Fruit fly (Drosophila melanogaster) whole organism, embryonic: ENCODE data around the gene mRpS2.

ENCODE experiments used
- ATbp ChIP-seq: fragments of 200-800 bp; sonication (Bioruptor generic); optimal IDR thresholded peaks from 2 replicates; lab custom pipeline; 2017; ENCODE audit warnings: missing biosample characterization, mild to moderate bottlenecking, missing genetic modification characterization, missing genetic modification reagents
- Ada2b ChIP-seq: fragments of 200-800 bp; sonication (Bioruptor generic); IDR thresholded peaks from 2 replicates; pipeline ENCODE4 v1.3.6; 2022; ENCODE audit warnings: missing biosample characterization, missing genetic modification characterization
- Adf1 ChIP-seq: fragments of 200-800 bp; sonication (Bioruptor generic); IDR thresholded peaks from 2 replicates; pipeline ENCODE4 v1.3.6; 2022; ENCODE audit warnings: missing biosample characterization, missing genetic modification characterization
- BtbVII ChIP-seq: fragments of 200-800 bp; sonication (Bioruptor generic); optimal IDR thresholded peaks from 3 replicates; lab custom pipeline; 2017; ENCODE audit warnings: missing biosample characterization, mild to moderate bottlenecking, missing genetic modification characterization
- CG10147 ChIP-seq: fragments of 200-800 bp; sonication (Bioruptor generic); optimal IDR thresholded peaks from 2 replicates; lab custom pipeline; 2019; ENCODE audit warnings: missing biosample characterization, mild to moderate bottlenecking, missing genetic modification characterization, moderate library complexity
- CG10543 ChIP-seq: fragments of 200-800 bp; sonication (Bioruptor generic); optimal IDR thresholded peaks from 3 replicates; lab custom pipeline; 2017; ENCODE audit warnings: missing biosample characterization, mild to moderate bottlenecking, missing genetic modification characterization, moderate library complexity
- CG11247 ChIP-seq: fragments of 200-800 bp; sonication (Bioruptor generic); IDR thresholded peaks from 2 replicates; pipeline ENCODE4 v1.3.6; 2022; ENCODE audit warnings: missing biosample characterization, missing genetic modification characterization
- CG11560 ChIP-seq: fragments of 200-800 bp; sonication (Bioruptor generic); IDR thresholded peaks from 3 replicates; pipeline ENCODE4 v1.3.6; 2022; ENCODE audit warnings: missing biosample characterization, missing genetic modification characterization
- CG11696 ChIP-seq: fragments of 200-800 bp; sonication (Bioruptor generic); IDR thresholded peaks from 2 replicates; pipeline ENCODE4 v1.3.6; 2022; ENCODE audit warnings: missing biosample characterization, missing genetic modification characterization
- CG12155 ChIP-seq: fragments of 200-800 bp; sonication (Bioruptor generic); optimal IDR thresholded peaks from 3 replicates; lab custom pipeline; 2016; ENCODE audit warnings: missing biosample characterization, missing genetic modification characterization
- CG12391 ChIP-seq: fragments of 200-800 bp; sonication (Bioruptor generic); optimal IDR thresholded peaks from 3 replicates; lab custom pipeline; 2018; ENCODE audit warnings: missing biosample characterization, mild to moderate bottlenecking, missing genetic modification characterization, moderate library complexity
- CG12769 ChIP-seq: fragments of 200-800 bp; sonication (Bioruptor generic); optimal IDR thresholded peaks from 2 replicates; lab custom pipeline; 2019; ENCODE audit warnings: missing biosample characterization, mild to moderate bottlenecking, missing genetic modification characterization, moderate library complexity
- CG14667 ChIP-seq: fragments of 200-800 bp; sonication (Bioruptor generic); IDR thresholded peaks from 2 replicates; pipeline ENCODE4 v1.3.6; 2022; ENCODE audit warnings: missing biosample characterization, missing genetic modification characterization
- CG17912 ChIP-seq: fragments of 200-800 bp; sonication (Bioruptor generic); optimal IDR thresholded peaks from 2 replicates; lab custom pipeline; 2018; ENCODE audit warnings: missing biosample characterization, mild to moderate bottlenecking, missing genetic modification characterization
- CG18011 ChIP-seq: fragments of 200-800 bp; sonication (Bioruptor generic); optimal IDR thresholded peaks from 2 replicates; lab custom pipeline; 2017; ENCODE audit warnings: missing biosample characterization, missing genetic modification characterization, mild to moderate bottlenecking, moderate library complexity, missing genotype
- CG2116 ChIP-seq: fragments of 200-800 bp; sonication (Bioruptor generic); optimal IDR thresholded peaks from 3 replicates; lab custom pipeline; 2018; ENCODE audit warnings: missing biosample characterization, mild to moderate bottlenecking, missing genetic modification characterization
- CG4730 ChIP-seq: fragments of 200-800 bp; sonication (Bioruptor generic); IDR thresholded peaks from 2 replicates; pipeline ENCODE4 v1.3.6; 2022; ENCODE audit warnings: missing biosample characterization, missing genetic modification characterization
- CG6272 ChIP-seq: fragments of 200-800 bp; sonication (Bioruptor generic); IDR thresholded peaks from 2 replicates; pipeline ENCODE4 v1.3.6; 2022; ENCODE audit warnings: missing biosample characterization, missing genetic modification characterization
- CG8388 ChIP-seq: fragments of 200-800 bp; sonication (Bioruptor generic); optimal IDR thresholded peaks from 2 replicates; lab custom pipeline; 2019; ENCODE audit warnings: missing biosample characterization, mild to moderate bottlenecking, missing genetic modification characterization, moderate library complexity
- CHES-1-like ChIP-seq: fragments of 200-800 bp; sonication (Bioruptor generic); optimal IDR thresholded peaks from 2 replicates; lab custom pipeline; 2016; ENCODE audit warnings: missing biosample characterization, missing genetic modification characterization
- Deaf1 ChIP-seq: fragments of 200-800 bp; optimal IDR thresholded peaks from 3 replicates; lab custom pipeline; 2019; ENCODE audit warnings: missing biosample characterization, mild to moderate bottlenecking, missing genetic modification characterization, moderate library complexity
- Dp ChIP-seq: fragments of 200-800 bp; sonication (Bioruptor generic); optimal IDR thresholded peaks from 2 replicates; lab custom pipeline; 2018; ENCODE audit warnings: missing biosample characterization, mild to moderate bottlenecking, missing genetic modification characterization, moderate library complexity
- Drgx ChIP-seq: fragments of 200-800 bp; sonication (Bioruptor generic); IDR thresholded peaks from 2 replicates; pipeline ENCODE4 v1.3.6; 2022; ENCODE audit warnings: missing biosample characterization, missing genetic modification characterization
- Ets97D ChIP-seq: fragments of 200-800 bp; sonication (Bioruptor generic); optimal IDR thresholded peaks from 3 replicates; lab custom pipeline; 2016; ENCODE audit warnings: missing biosample characterization, missing genetic modification characterization
- HLHmδ ChIP-seq: fragments of 200-800 bp; sonication (Bioruptor generic); optimal IDR thresholded peaks from 2 replicates; lab custom pipeline; 2018; ENCODE audit warnings: missing biosample characterization, mild to moderate bottlenecking, missing genetic modification characterization, moderate library complexity
- Hmr ChIP-seq: fragments of 200-800 bp; sonication (Bioruptor generic); optimal IDR thresholded peaks from 3 replicates; lab custom pipeline; 2017; ENCODE audit warnings: mild to moderate bottlenecking, missing biosample characterization, missing genetic modification reagents, missing genetic modification characterization
- Hr39 ChIP-seq: fragments of >200 bp; optimal IDR thresholded peaks from 2 replicates; lab custom pipeline; 2017
- Mrtf ChIP-seq: fragments of 200-800 bp; sonication (Bioruptor generic); IDR thresholded peaks from 3 replicates; pipeline ENCODE4 v1.3.6; 2022; ENCODE audit warnings: missing biosample characterization, missing genetic modification characterization
- Optix ChIP-seq: fragments of 200-800 bp; sonication (Bioruptor generic); IDR thresholded peaks from 3 replicates; pipeline ENCODE4 v1.3.6; 2022; ENCODE audit warnings: missing biosample characterization, missing genetic modification characterization
- Ssrp ChIP-seq: fragments of 200-800 bp; sonication (Bioruptor generic); optimal IDR thresholded peaks from 2 replicates; lab custom pipeline; 2018; ENCODE audit warnings: missing biosample characterization, mild to moderate bottlenecking, missing genetic modification characterization, moderate library complexity
- bigmax ChIP-seq: fragments of 200-800 bp; sonication (Bioruptor generic); optimal IDR thresholded peaks from 2 replicates; lab custom pipeline; 2018; ENCODE audit warnings: missing biosample characterization, mild to moderate bottlenecking, missing genetic modification characterization
- bsh ChIP-seq, 2 experiments: fragments of 200-800 bp; sonication (Bioruptor generic); optimal IDR thresholded peaks; 2 replicates each; lab custom pipeline; 2017 to 2018; ENCODE audit warnings: mild to moderate bottlenecking in 2 of 2, missing biosample characterization in 2 of 2, missing genetic modification characterization in 2 of 2, moderate library complexity in 1 of 2
- cg ChIP-seq: fragments of 200-800 bp; sonication (Bioruptor generic); optimal IDR thresholded peaks from 3 replicates; lab custom pipeline; 2019; ENCODE audit warnings: missing biosample characterization, mild to moderate bottlenecking, missing genetic modification characterization, moderate library complexity
- chinmo ChIP-seq: fragments of 200-800 bp; sonication (Bioruptor generic); IDR thresholded peaks from 4 replicates; pipeline ENCODE4 v1.3.6; 2022; ENCODE audit warnings: missing biosample characterization, missing genetic modification characterization; ENCODE audit not compliant: partially characterized antibody
- crol ChIP-seq: fragments of 200-800 bp; sonication (Bioruptor generic); IDR thresholded peaks from 2 replicates; pipeline ENCODE4 v1.3.6; 2022; ENCODE audit warnings: missing biosample characterization, missing genetic modification characterization
- cwo ChIP-seq: fragments of 200-800 bp; sonication (Bioruptor generic); optimal IDR thresholded peaks from 3 replicates; lab custom pipeline; 2017; ENCODE audit warnings: missing biosample characterization, missing genetic modification characterization, mild to moderate bottlenecking, moderate library complexity, missing genetic modification reagents
- dan ChIP-seq: fragments of 200-800 bp; sonication (Bioruptor generic); IDR thresholded peaks from 2 replicates; pipeline ENCODE4 v1.3.6; 2022; ENCODE audit warnings: missing biosample characterization, missing genetic modification characterization
- gcm ChIP-seq: fragments of 200-800 bp; sonication (Bioruptor generic); optimal IDR thresholded peaks from 2 replicates; lab custom pipeline; 2019; ENCODE audit warnings: missing biosample characterization, mild to moderate bottlenecking, missing genetic modification characterization, moderate library complexity
- row ChIP-seq: fragments of 200-800 bp; sonication (Bioruptor generic); IDR thresholded peaks from 3 replicates; pipeline ENCODE4 v1.3.6; 2022; ENCODE audit warnings: missing biosample characterization, missing genetic modification characterization
- sens ChIP-seq: fragments of 200-800 bp; sonication (Bioruptor generic); peaks from one replicate; lab custom pipeline; 2016; ENCODE audit warnings: missing biosample characterization, missing genetic modification characterization
- slp2 ChIP-seq: fragments of 200-800 bp; sonication (Bioruptor generic); optimal IDR thresholded peaks from 2 replicates; lab custom pipeline; 2016; ENCODE audit warnings: missing biosample characterization, missing genetic modification characterization
- sr ChIP-seq: fragments of 200-800 bp; sonication (Bioruptor generic); IDR thresholded peaks from 3 replicates; pipeline ENCODE4 v1.3.6; 2022; ENCODE audit warnings: missing biosample characterization, missing genetic modification characterization
- sug ChIP-seq: fragments of 200-800 bp; optimal IDR thresholded peaks from 2 replicates; lab custom pipeline; 2019; ENCODE audit warnings: missing biosample characterization, mild to moderate bottlenecking, missing genetic modification characterization, moderate library complexity
- wor ChIP-seq: fragments of 200-800 bp; sonication (Bioruptor generic); IDR thresholded peaks from 2 replicates; pipeline ENCODE4 v1.3.6; 2022; ENCODE audit warnings: missing biosample characterization, missing genetic modification characterization
- z ChIP-seq: fragments of 200-800 bp; sonication (Bioruptor generic); IDR thresholded peaks from 3 replicates; pipeline ENCODE4 v1.3.6; 2022; ENCODE audit warnings: missing biosample characterization, missing genetic modification characterization
- zen2 ChIP-seq: fragments of 200-800 bp; sonication (Bioruptor generic); IDR thresholded peaks from 3 replicates; pipeline ENCODE4 v1.3.6; 2022; ENCODE audit warnings: missing biosample characterization, missing genetic modification characterization; ENCODE audit not compliant: partially characterized antibody

Gene mRpS2

DNA sequence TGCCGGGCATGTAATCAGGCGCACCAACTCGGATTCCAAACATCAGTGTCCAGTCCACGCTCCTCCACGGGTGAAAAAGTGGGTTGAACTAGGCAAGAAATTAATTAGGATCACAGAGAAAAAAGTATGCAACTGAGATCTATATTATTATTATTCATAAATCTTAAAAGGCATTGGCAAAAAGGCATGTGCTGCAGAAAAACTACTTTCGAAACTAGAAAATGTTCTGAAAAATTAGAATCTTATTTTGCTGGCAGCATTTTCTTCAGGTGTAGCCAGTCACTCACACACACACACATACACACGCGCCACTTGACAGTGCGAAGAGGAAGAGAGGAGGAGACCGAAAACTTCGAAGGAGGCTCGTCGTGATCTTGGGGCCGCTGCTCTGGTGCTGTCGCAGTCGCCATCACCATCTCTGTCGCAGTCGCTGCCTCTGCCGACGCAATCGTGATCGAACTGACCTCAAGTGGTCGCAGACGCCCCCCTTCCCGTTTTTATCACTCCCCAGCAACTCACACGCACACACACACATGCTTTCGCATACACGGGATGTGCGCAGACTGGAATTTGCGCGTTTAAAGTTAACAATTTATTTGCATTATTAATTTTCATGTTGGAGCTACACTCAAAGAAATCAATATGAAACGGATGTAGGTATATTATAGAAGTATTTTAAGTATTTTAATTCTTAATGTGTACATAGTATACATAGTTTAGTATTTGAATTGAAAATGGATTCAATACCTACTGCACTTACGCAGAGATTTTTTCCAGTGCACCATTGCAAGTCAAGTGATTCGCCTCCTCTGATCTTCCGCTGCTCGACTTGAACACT is 37.4 kb upstream of the mRpS2 start (continued):
- TF ChIP-seq CG11560 (tag; lab: Robert Waterston, UW) (0 out of 3 replicates have a peak, but pooled peaks have one; percentile 37), CG18011 (GFP tag; lab: Kevin White, UChicago) (no peak), zen2 (GFP tag; lab: Robert Waterston, UW) (no peak)

- peak; percentile 40; the same call in 1 of the 3 replicates for TF ChIP-seq sr (GFP tag; lab: Robert Waterston, UW)
- TF ChIP-seq CG11247 (GFP tag; lab: Robert Waterston, UW): 0 out of 2 replicates have a peak, but pooled peaks have one; percentile 5
- no peak for TF ChIP-seq Dp (GFP tag; lab: Kevin White, UChicago)
- no peak for TF ChIP-seq CG6272
- TF ChIP-seq Ada2b (GFP tag; lab: Robert Waterston, UW): no peak
- peak; percentile 2 for TF ChIP-seq CG10543 (GFP tag; lab: Kevin White, UChicago)
- TF ChIP-seq Deaf1: peak; percentile 17
- peak; percentile 35 for TF ChIP-seq sens
- peak; percentile 69 for TF ChIP-seq cg (GFP tag; lab: Kevin White, UChicago)
- TF ChIP-seq crol (GFP tag; lab: Robert Waterston, UW): 0 out of 2 replicates have a peak, but pooled peaks have one; percentile 38
- no peak for TF ChIP-seq ATbp
- TF ChIP-seq chinmo (GFP tag; lab: Robert Waterston, UW): 0 out of 4 replicates have a peak, but pooled peaks have one; percentile 53
- 0 out of 2 replicates have a peak, but pooled peaks have one; percentile 21 for TF ChIP-seq Drgx (GFP tag; lab: Robert Waterston, UW)
- TF ChIP-seq cwo: peak; percentile 31
- TF ChIP-seq CG17912 (GFP tag; lab: Kevin White, UChicago): peak; percentile 4
- TF ChIP-seq CG8388: peak; percentile 72
- no peak for TF ChIP-seq wor
- TF ChIP-seq CG12769 (tag; lab: Kevin White, UChicago): peak; percentile 86
- TF ChIP-seq Hr39 (lab: Kevin White, UChicago): no peak
- TF ChIP-seq bigmax (GFP tag; lab: Kevin White, UChicago): no peak
- TF ChIP-seq Adf1 (GFP tag; lab: Robert Waterston, UW): peak; percentile 8; the same call in 1 of the 2 replicates
- peak; percentile 28 for TF ChIP-seq sug (tag; lab: Kevin White, UChicago)
- TF ChIP-seq BtbVII: no peak
- TF ChIP-seq dan: no peak
These were observed 36.4 kb upstream of the mRpS2 start for dm6 chr2L:4886645-4887044.

- no peak for TF ChIP-seq CG14667
- no peak for TF ChIP-seq Mrtf
- peak; percentile 36 for TF ChIP-seq bigmax (GFP tag; lab: Kevin White, UChicago)
- peak; percentile 24 for TF ChIP-seq Ets97D
- TF ChIP-seq row (GFP tag; lab: Robert Waterston, UW): no peak
- TF ChIP-seq CG2116 (GFP tag; lab: Kevin White, UChicago): peak; percentile 67
- no peak for TF ChIP-seq Optix (GFP tag; lab: Robert Waterston, UW)
These were observed 35.9 kb upstream of the mRpS2 start for dm6 chr2L:4886132-4886531.

- TF ChIP-seq HLHmδ: no peak
- TF ChIP-seq Ssrp: no peak
- no peak for TF ChIP-seq Hr39 (lab: Kevin White, UChicago)
- TF ChIP-seq z (GFP tag; lab: Robert Waterston, UW): no peak
- TF ChIP-seq slp2: no peak
- TF ChIP-seq CG10147 (GFP tag; lab: Kevin White, UChicago): no peak
- TF ChIP-seq bsh (GFP tag; optimal IDR thresholded peaks at IDR 0.05; lab: Kevin White, UChicago): no peak
- TF ChIP-seq Ada2b (GFP tag; lab: Robert Waterston, UW): no peak
- TF ChIP-seq gcm (GFP tag; lab: Kevin White, UChicago): no peak
- peak; percentile 40 for TF ChIP-seq CG12391 (tag; lab: Kevin White, UChicago)
- no peak for TF ChIP-seq Hmr (GFP tag; lab: Kevin White, UChicago)
- TF ChIP-seq CG11696: no peak
- TF ChIP-seq CG4730: no peak
- TF ChIP-seq CG12155 (GFP tag; lab: Kevin White, UChicago): no peak
- TF ChIP-seq CHES-1-like (GFP tag; lab: Kevin White, UChicago): no peak
These were observed 32.8 kb upstream of the mRpS2 start, which contains the start of the genes Cf2 and CG3008 for dm6 chr2L:4883023-4883392. Cf2 (minus strand) TSS chr2L:4883107. CG3008 (plus strand) TSS chr2L:4883298.
